Worm (Caenorhabditis elegans): ENCODE measurements around the gene Y43F8B.12.

- TF ChIP-seq snpc-3.4 (tag; optimal IDR thresholded peaks at IDR 0.05): no peak
- TF ChIP-seq unc-62 (GFP tag; optimal IDR thresholded peaks at IDR 0.05): no peak
These were observed 33.2 kb downstream of the Y43F8B.12 start for ce11 chrV:19501389-19501788.
